Fruit fly (Drosophila melanogaster): ENCODE results near the gene ash2.

DNA sequence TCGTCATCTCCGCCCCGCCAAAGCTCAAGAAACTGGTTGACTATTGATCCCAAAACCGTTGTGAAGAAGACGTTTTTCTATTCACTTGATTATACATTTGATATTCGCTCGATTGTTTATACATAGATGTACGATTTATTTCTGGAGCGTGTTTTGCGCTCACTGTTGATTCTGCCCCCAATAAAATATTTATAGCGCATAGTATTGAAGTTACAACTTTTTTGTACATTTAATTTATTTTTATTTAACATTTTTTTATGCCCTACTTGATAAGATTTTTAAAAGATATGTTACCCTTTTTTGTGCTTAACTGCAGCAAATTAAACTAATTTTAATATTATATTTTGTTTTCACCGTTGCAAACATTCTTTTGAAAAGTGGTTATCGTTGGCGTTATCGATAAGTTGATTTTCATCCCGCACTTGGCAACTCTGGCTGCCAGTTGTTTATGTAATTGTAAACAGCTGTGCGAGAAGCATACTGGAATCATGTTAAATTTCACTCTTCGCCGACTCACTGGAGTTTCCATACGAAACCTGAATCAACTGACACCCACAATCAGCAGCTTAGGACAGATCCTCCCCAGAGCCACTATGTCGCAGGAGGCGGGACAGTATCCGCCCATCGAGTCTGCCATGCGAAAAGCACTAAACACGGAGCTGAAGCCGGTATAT lies 9.4 kb downstream of the ash2 start, which contains the start of gene CG31126:
- TF ChIP-seq cic (GFP tag; optimal IDR thresholded peaks at IDR 0.05), result no peak
- no peak for TF ChIP-seq ovo (GFP tag; optimal IDR thresholded peaks at IDR 0.05)
- TF ChIP-seq pad (GFP tag; optimal IDR thresholded peaks at IDR 0.05), result no peak
- no peak for TF ChIP-seq Mnt (GFP tag; optimal IDR thresholded peaks at IDR 0.05)
